Worm (Caenorhabditis elegans): Measurements from ENCODE around the gene srh-23.

ce11 chrV:4948635-4949034 is 27.7 kb downstream of the srh-23 start, which contains the start of gene str-209:
- TF ChIP-seq blmp-1 (tag; optimal IDR thresholded peaks at IDR 0.05) (no peak), ama-1 (optimal IDR thresholded peaks at IDR 0.05) (no peak), nhr-12 (tag; optimal IDR thresholded peaks at IDR 0.05) (no peak)

All from whole organism, L1 larva.